Fruit fly (Drosophila melanogaster): Measurements from ENCODE around the gene CG11122.

- TF ChIP-seq OdsH (GFP tag; optimal IDR thresholded peaks at IDR 0.05), result no peak
- TF ChIP-seq cyc (GFP tag; optimal IDR thresholded peaks at IDR 0.05), result no peak
- TF ChIP-seq Hr38 (GFP tag; optimal IDR thresholded peaks at IDR 0.05), result no peak
- no peak for TF ChIP-seq Hr39 (GFP tag; optimal IDR thresholded peaks at IDR 0.05)
- no peak for TF ChIP-seq CG6808 (GFP tag; optimal IDR thresholded peaks at IDR 0.05)
- TF ChIP-seq svp (GFP tag), result peak; percentile 37
- no peak for TF ChIP-seq lz (GFP tag; optimal IDR thresholded peaks at IDR 0.05)
- no peak for TF ChIP-seq Sox102F (GFP tag; optimal IDR thresholded peaks at IDR 0.05)
- no peak for TF ChIP-seq CG4318 (GFP tag; optimal IDR thresholded peaks at IDR 0.05)
- TF ChIP-seq CG11294 (GFP tag; IDR thresholded peaks at IDR 0.05), result no peak
- no peak for TF ChIP-seq dac (GFP tag; optimal IDR thresholded peaks at IDR 0.05)
- TF ChIP-seq Eip75B (GFP tag; optimal IDR thresholded peaks at IDR 0.05), result no peak
These were observed 58.3 kb downstream of the CG11122 start, which contains the start of gene CG15203 for dm6 chrX:11066252-11066651.
